Worm (Caenorhabditis elegans): ENCODE measurements around the gene C33B4.5.

ce11 chrII:11376598-11377108 lies 6.5 kb upstream of the C33B4.5 start:
- TF ChIP-seq bed-1 (GFP tag; IDR thresholded peaks at IDR 0.05) (0 out of 2 replicates have a peak, but pooled peaks have one; percentile 75), snpc-4 (GFP tag; optimal IDR thresholded peaks at IDR 0.05) (peak; percentile 93), snpc-4 (tag; optimal IDR thresholded peaks at IDR 0.05) (peak; percentile 95 to 99 (median 96)), madf-3 (GFP tag; IDR thresholded peaks at IDR 0.05) (peak; percentile 76; the same call in 1 of the 2 replicates), ama-1 (optimal IDR thresholded peaks at IDR 0.05) (peak; percentile 93), ama-1 (GFP tag; optimal IDR thresholded peaks at IDR 0.05) (no peak), dpff-1 (tag; optimal IDR thresholded peaks at IDR 0.05) (peak; percentile 73), lsl-1 (GFP tag; optimal IDR thresholded peaks at IDR 0.05) (peak; percentile 91), lin-26 (GFP tag; IDR thresholded peaks at IDR 0.05) (peak; percentile 92), C17E4.6 (GFP tag; IDR thresholded peaks at IDR 0.05) (peak; percentile 95), madf-8 (GFP tag; conservative IDR thresholded peaks at IDR 0.05) (peak; percentile 75), attf-6 (GFP tag; IDR thresholded peaks at IDR 0.05) (peak; percentile 98)

Data from whole organism, young adult.